Worm (Caenorhabditis elegans): ENCODE results near the gene rbc-1.

ce11 chrX:14563818-14564217, 47.4 kb upstream of the rbc-1 start:
- TF ChIP-seq T26A5.8 (tag; optimal IDR thresholded peaks at IDR 0.05) (no peak), bed-2 (GFP tag; IDR thresholded peaks at IDR 0.05) (no peak), Y53G8AR.9 (GFP tag; conservative IDR thresholded peaks at IDR 0.05) (no peak), repo-1 (tag; optimal IDR thresholded peaks at IDR 0.05) (no peak), efl-1 (GFP tag; optimal IDR thresholded peaks at IDR 0.05) (no peak), let-526 (GFP tag; IDR thresholded peaks at IDR 0.05) (no peak), sea-2 (GFP tag; IDR thresholded peaks at IDR 0.05) (no peak), unc-62 (GFP tag; optimal IDR thresholded peaks at IDR 0.05) (no peak)

All from whole organism, young adult.